Fruit fly (Drosophila melanogaster) whole organism, embryonic: ENCODE results near the gene sun.
A peak's percentile ranks its signal among the peaks of the same experiment; 100 is the strongest.

ENCODE experiments used
- ATbp ChIP-seq: fragments of 200-800 bp; sonication (Bioruptor generic); optimal IDR thresholded peaks from 2 replicates; lab custom pipeline; 2017; ENCODE audit warnings: missing biosample characterization, mild to moderate bottlenecking, missing genetic modification characterization, missing genetic modification reagents
- Ada2b ChIP-seq: fragments of 200-800 bp; sonication (Bioruptor generic); IDR thresholded peaks from 2 replicates; pipeline ENCODE4 v1.3.6; 2022; ENCODE audit warnings: missing biosample characterization, missing genetic modification characterization
- Awh ChIP-seq: fragments of 200-800 bp; sonication (Bioruptor generic); IDR thresholded peaks from 2 replicates; pipeline ENCODE4, ENCODE4 v1.3.6; 2022; ENCODE audit warnings: missing biosample characterization, missing genetic modification characterization
- CG15011 ChIP-seq: fragments of 200-800 bp; sonication (Bioruptor generic); optimal IDR thresholded peaks from 3 replicates; lab custom pipeline; 2018; ENCODE audit warnings: missing biosample characterization, mild to moderate bottlenecking, missing genetic modification characterization
- CG15073 ChIP-seq: fragments of 200-800 bp; sonication (Bioruptor generic); optimal IDR thresholded peaks from 2 replicates; lab custom pipeline; 2016; ENCODE audit warnings: missing biosample characterization, missing genetic modification characterization
- CG15269 ChIP-seq: fragments of 200-800 bp; sonication (Bioruptor generic); optimal IDR thresholded peaks from 2 replicates; lab custom pipeline; 2018; ENCODE audit warnings: missing biosample characterization, mild to moderate bottlenecking, missing genetic modification characterization, moderate library complexity
- CG1529 ChIP-seq: fragments of 200-800 bp; sonication (Bioruptor generic); optimal IDR thresholded peaks from 3 replicates; lab custom pipeline; 2018; ENCODE audit warnings: missing biosample characterization, missing genetic modification characterization
- CG15514 ChIP-seq: fragments of 200-800 bp; sonication (Bioruptor generic); optimal IDR thresholded peaks from 3 replicates; lab custom pipeline; 2017; ENCODE audit warnings: missing biosample characterization, missing genetic modification characterization, mild to moderate bottlenecking, moderate library complexity, missing genetic modification reagents
- CG32532 ChIP-seq: fragments of 200-800 bp; sonication (Bioruptor generic); IDR thresholded peaks from 2 replicates; pipeline ENCODE4 v1.3.6; 2022; ENCODE audit warnings: missing biosample characterization, missing genetic modification characterization
- CG32772 ChIP-seq: fragments of 200-800 bp; sonication (Bioruptor generic); IDR thresholded peaks from 2 replicates; pipeline ENCODE4 v1.3.6; 2022; ENCODE audit warnings: missing biosample characterization, missing genetic modification characterization
- CG34224 ChIP-seq: fragments of 200-800 bp; sonication (Bioruptor generic); IDR thresholded peaks from 3 replicates; pipeline ENCODE4 v1.3.6; 2022; ENCODE audit warnings: missing biosample characterization, missing genetic modification characterization; ENCODE audit not compliant: partially characterized antibody
- CG4328 ChIP-seq: fragments of 200-800 bp; sonication (Bioruptor generic); optimal IDR thresholded peaks from 3 replicates; lab custom pipeline; 2017; ENCODE audit warnings: missing biosample characterization, missing genetic modification reagents, missing genetic modification characterization
- CG5953 ChIP-seq: fragments of 200-800 bp; sonication (Bioruptor generic); IDR thresholded peaks from 2 replicates; pipeline ENCODE4 v1.3.6; 2022; ENCODE audit warnings: missing biosample characterization, missing genetic modification characterization
- CG6175 ChIP-seq: fragments of 200-800 bp; sonication (Bioruptor generic); IDR thresholded peaks from 3 replicates; pipeline ENCODE4 v1.3.6; 2022; ENCODE audit warnings: missing biosample characterization, missing genetic modification characterization
- CG7786 ChIP-seq: fragments of 200-800 bp; sonication (Bioruptor generic); optimal IDR thresholded peaks from 2 replicates; lab custom pipeline; 2016; ENCODE audit warnings: missing biosample characterization, missing genetic modification characterization
- CG8290 ChIP-seq, 3 experiments: fragments of 200-800 bp; sonication (Bioruptor generic); optimal IDR thresholded peaks; 2 replicates each; lab custom pipeline; 2016 to 2019; ENCODE audit warnings: missing biosample characterization in 3 of 3, missing genetic modification characterization in 3 of 3, mild to moderate bottlenecking in 2 of 3, moderate library complexity in 1 of 3
- CG8765 ChIP-seq: fragments of 200-800 bp; sonication (Bioruptor generic); IDR thresholded peaks from 2 replicates; pipeline ENCODE4 v1.3.6; 2022; ENCODE audit warnings: missing biosample characterization, missing genetic modification characterization
- CG8944 ChIP-seq: fragments of 200-800 bp; sonication (Bioruptor generic); optimal IDR thresholded peaks from 3 replicates; lab custom pipeline; 2016; ENCODE audit warnings: missing biosample characterization, missing genetic modification characterization
- CHES-1-like ChIP-seq: fragments of 200-800 bp; sonication (Bioruptor generic); optimal IDR thresholded peaks from 2 replicates; lab custom pipeline; 2016; ENCODE audit warnings: missing biosample characterization, missing genetic modification characterization
- Dad ChIP-seq: fragments of 200-800 bp; sonication (Bioruptor generic); optimal IDR thresholded peaks from 3 replicates; lab custom pipeline; 2016; ENCODE audit warnings: missing biosample characterization, missing genetic modification characterization
- Dip3 ChIP-seq: fragments of 200-800 bp; sonication (Bioruptor generic); optimal IDR thresholded peaks from 3 replicates; lab custom pipeline; 2016; ENCODE audit warnings: missing biosample characterization, missing genetic modification characterization
- E2f1 ChIP-seq: fragments of 200-800 bp; sonication (Bioruptor generic); IDR thresholded peaks from 2 replicates; pipeline ENCODE4 v1.3.6; 2022; ENCODE audit warnings: missing biosample characterization, missing genetic modification characterization
- Med ChIP-seq: fragments of 200-800 bp; sonication (Bioruptor generic); peaks from one replicate; lab custom pipeline; 2016; ENCODE audit warnings: missing biosample characterization, missing genetic modification characterization, mild to moderate bottlenecking, inconsistent platforms, moderate library complexity
- Mes4 ChIP-seq: fragments of 200-800 bp; sonication (Bioruptor generic); optimal IDR thresholded peaks from 2 replicates; lab custom pipeline; 2016; ENCODE audit warnings: missing biosample characterization, missing genetic modification characterization
- Neu2 ChIP-seq: fragments of 200-800 bp; sonication (Bioruptor generic); optimal IDR thresholded peaks from 3 replicates; lab custom pipeline; 2016; ENCODE audit warnings: missing biosample characterization, missing genetic modification characterization, borderline replicate concordance
- PHDP ChIP-seq: fragments of 200-800 bp; sonication (Bioruptor generic); optimal IDR thresholded peaks from 3 replicates; lab custom pipeline; 2018; ENCODE audit warnings: missing biosample characterization, mild to moderate bottlenecking, missing genetic modification characterization, moderate library complexity
- Pdp1 ChIP-seq, 2 experiments: fragments of 200-800 bp; sonication (Bioruptor generic); optimal IDR thresholded peaks; 3 replicates each; lab custom pipeline; 2016; ENCODE audit warnings: missing biosample characterization in 2 of 2, missing genetic modification characterization in 2 of 2, mild to moderate bottlenecking in 1 of 2, moderate library complexity in 1 of 2
- Sox102F ChIP-seq: fragments of 200-800 bp; sonication (Bioruptor generic); optimal IDR thresholded peaks from 2 replicates; lab custom pipeline; 2018; ENCODE audit warnings: missing biosample characterization, mild to moderate bottlenecking, missing genetic modification characterization, moderate library complexity
- YL-1 ChIP-seq: fragments of 200-800 bp; sonication (Bioruptor generic); optimal IDR thresholded peaks from 3 replicates; lab custom pipeline; 2017; ENCODE audit warnings: missing biosample characterization, mild to moderate bottlenecking, missing genetic modification characterization
- ac ChIP-seq: fragments of 200-800 bp; sonication (Bioruptor generic); optimal IDR thresholded peaks from 3 replicates; lab custom pipeline; 2017; ENCODE audit warnings: missing biosample characterization, mild to moderate bottlenecking, missing genetic modification characterization
- crp ChIP-seq, 2 experiments: fragments of 200-800 bp; sonication (Bioruptor generic); optimal IDR thresholded peaks; 2 replicates in 1 of 2; 3 replicates in 1 of 2; lab custom pipeline; 2017; ENCODE audit warnings: missing biosample characterization in 2 of 2, missing genetic modification characterization in 2 of 2, mild to moderate bottlenecking in 1 of 2, moderate library complexity in 1 of 2
- da ChIP-seq: fragments of 200-800 bp; sonication (Bioruptor generic); optimal IDR thresholded peaks from 2 replicates; lab custom pipeline; 2016; ENCODE audit warnings: missing biosample characterization, missing genetic modification characterization
- ewg ChIP-seq: fragments of 200-800 bp; sonication (Bioruptor generic); optimal IDR thresholded peaks from 3 replicates; lab custom pipeline; 2017; ENCODE audit warnings: mild to moderate bottlenecking, missing biosample characterization, missing genetic modification reagents, missing genetic modification characterization
- fru ChIP-seq: fragments of >200 bp; optimal IDR thresholded peaks from 2 replicates; lab custom pipeline; 2017
- gcm ChIP-seq: fragments of 200-800 bp; sonication (Bioruptor generic); optimal IDR thresholded peaks from 2 replicates; lab custom pipeline; 2019; ENCODE audit warnings: missing biosample characterization, mild to moderate bottlenecking, missing genetic modification characterization, moderate library complexity
- jumu ChIP-seq: fragments of 200-800 bp; sonication (Bioruptor generic); optimal IDR thresholded peaks from 3 replicates; lab custom pipeline; 2016; ENCODE audit warnings: missing biosample characterization, missing genetic modification characterization
- pzg ChIP-seq: fragments of 200-800 bp; sonication (Bioruptor generic); optimal IDR thresholded peaks from 3 replicates; lab custom pipeline; 2018; ENCODE audit warnings: missing biosample characterization, mild to moderate bottlenecking, missing genetic modification characterization, moderate library complexity
- scrt ChIP-seq: fragments of 200-800 bp; sonication (Bioruptor generic); optimal IDR thresholded peaks from 2 replicates; lab custom pipeline; 2018; ENCODE audit warnings: missing biosample characterization, mild to moderate bottlenecking, missing genetic modification characterization, moderate library complexity
- sens ChIP-seq: fragments of 200-800 bp; sonication (Bioruptor generic); peaks from one replicate; lab custom pipeline; 2016; ENCODE audit warnings: missing biosample characterization, missing genetic modification characterization
- sima ChIP-seq: fragments of 200-800 bp; sonication (Bioruptor generic); optimal IDR thresholded peaks from 2 replicates; lab custom pipeline; 2016; ENCODE audit warnings: missing biosample characterization, missing genetic modification characterization
- sisA ChIP-seq: fragments of 200-800 bp; sonication (Bioruptor generic); IDR thresholded peaks from 2 replicates; pipeline ENCODE4 v1.3.6; 2022; ENCODE audit warnings: missing biosample characterization, missing genetic modification characterization
- sna ChIP-seq: fragments of 200-800 bp; sonication (Bioruptor generic); IDR thresholded peaks from 2 replicates; pipeline ENCODE4 v1.3.6; 2022; ENCODE audit warnings: missing biosample characterization, missing genetic modification characterization; ENCODE audit not compliant: partially characterized antibody
- sqz ChIP-seq: fragments of 200-800 bp; sonication (Bioruptor generic); optimal IDR thresholded peaks from 3 replicates; lab custom pipeline; 2018; ENCODE audit warnings: missing biosample characterization, mild to moderate bottlenecking, missing genetic modification characterization
- tap ChIP-seq: fragments of 200-800 bp; optimal IDR thresholded peaks from 3 replicates; lab custom pipeline; 2019; ENCODE audit warnings: missing biosample characterization, mild to moderate bottlenecking, missing genetic modification characterization, moderate library complexity
- tll ChIP-seq, 2 experiments: fragments of 200-800 bp in 1 of 2; fragments of >200 bp in 1 of 2; sonication (Bioruptor generic) in 1 of 2; optimal IDR thresholded peaks; 2 replicates each; lab custom pipeline; 2017 to 2019; ENCODE audit warnings: missing biosample characterization in 2 of 2, missing genetic modification characterization in 2 of 2, mild to moderate bottlenecking in 1 of 2, moderate library complexity in 1 of 2
- tna ChIP-seq: fragments of 200-800 bp; sonication (Bioruptor generic); IDR thresholded peaks from 2 replicates; pipeline ENCODE4 v1.3.6; 2022; ENCODE audit warnings: missing biosample characterization, missing genetic modification characterization; ENCODE audit not compliant: partially characterized antibody

The sun gene

dm6 chrX:15866799-15867412 lies 17.8 kb upstream of the sun start (continued):
- TF ChIP-seq pzg (peak; percentile 27), CG8765 (GFP tag; lab: Robert Waterston, UW) (no peak), CG15073 (GFP tag; lab: Kevin White, UChicago) (no peak), CG8944 (GFP tag; lab: Kevin White, UChicago) (no peak)

- TF ChIP-seq ATbp (GFP tag; lab: Kevin White, UChicago) (no peak), Med (GFP tag; lab: Kevin White, UChicago) (peak; percentile 20), sens (GFP tag; lab: Kevin White, UChicago) (peak; percentile 61), CG6175 (GFP tag; lab: Robert Waterston, UW) (no peak)
These were observed 17.0 kb upstream of the sun start for dm6 chrX:15866032-15866431.

dm6 chrX:15860479-15860878 lies 11.4 kb upstream of the sun start:
- TF ChIP-seq CG32772 (GFP tag; lab: Robert Waterston, UW) (peak; percentile 91), Sox102F (GFP tag; lab: Kevin White, UChicago) (no peak), sima (GFP tag; lab: Kevin White, UChicago) (no peak), gcm (GFP tag; lab: Kevin White, UChicago) (no peak), sna (no peak), CG1529 (GFP tag; lab: Kevin White, UChicago) (peak; percentile 1), scrt (no peak), CG34224 (peak; percentile 6; the same call in 1 of the 3 replicates), tll (GFP tag; optimal IDR thresholded peaks at IDR 0.05; lab: Kevin White, UChicago) (no peak), CG4328 (GFP tag; lab: Kevin White, UChicago) (peak; percentile 50), tap (no peak), sisA (GFP tag; lab: Robert Waterston, UW) (no peak), CG8290 (GFP tag; optimal IDR thresholded peaks at IDR 0.05; lab: Kevin White, UChicago) (no peak), CG8290 (tag; optimal IDR thresholded peaks at IDR 0.05; lab: Kevin White, UChicago) (peak in 1 of 2 experiments; percentile 77), sqz (peak; percentile 99), Dad (GFP tag; lab: Kevin White, UChicago) (peak; percentile 16), E2f1 (GFP tag; lab: Robert Waterston, UW) (no peak), YL-1 (GFP tag; lab: Kevin White, UChicago) (peak; percentile 95), da (no peak), CG15269 (tag; lab: Kevin White, UChicago) (no peak), Dip3 (GFP tag; lab: Kevin White, UChicago) (no peak), CG15011 (GFP tag; lab: Kevin White, UChicago) (no peak), ac (GFP tag; lab: Kevin White, UChicago) (no peak), tna (GFP tag; lab: Robert Waterston, UW) (0 out of 2 replicates have a peak, but pooled peaks have one; percentile 23), CG15514 (GFP tag; lab: Kevin White, UChicago) (peak; percentile 24), CG5953 (GFP tag; lab: Robert Waterston, UW) (no peak), PHDP (tag; lab: Kevin White, UChicago) (no peak), Pdp1 (GFP tag; optimal IDR thresholded peaks at IDR 0.05; lab: Kevin White, UChicago) (no peak), CG32532 (peak; percentile 44), fru (lab: Kevin White, UChicago) (no peak), Neu2 (GFP tag; lab: Kevin White, UChicago) (no peak), Mes4 (no peak), CG7786 (GFP tag; lab: Kevin White, UChicago) (no peak), ewg (GFP tag; lab: Kevin White, UChicago) (peak; percentile 66), jumu (no peak), CHES-1-like (GFP tag; lab: Kevin White, UChicago) (peak; percentile 47), crp (GFP tag; optimal IDR thresholded peaks at IDR 0.05; lab: Kevin White, UChicago) (no peak), Ada2b (GFP tag; lab: Robert Waterston, UW) (no peak), Awh (GFP tag; lab: Robert Waterston, UW) (no peak)
